Worm (Caenorhabditis elegans): ENCODE data around the gene col-177.

Gene col-177

ce11 chrX:11034430-11035117 is 32.9 kb upstream of the col-177 start:
- TF ChIP-seq mep-1 (tag; optimal IDR thresholded peaks at IDR 0.05) (peak; percentile 12), ceh-82 (tag; optimal IDR thresholded peaks at IDR 0.05) (peak in 2 of 3 experiments; percentile 40 to 48), vab-15 (tag; optimal IDR thresholded peaks at IDR 0.05) (no peak), nhr-19 (GFP tag; conservative IDR thresholded peaks at IDR 0.05) (no peak), ztf-11 (tag; optimal IDR thresholded peaks at IDR 0.05) (no peak), unc-86 (tag; optimal IDR thresholded peaks at IDR 0.05) (peak; percentile 19), swsn-7 (tag; optimal IDR thresholded peaks at IDR 0.05) (peak; percentile 40), nhr-47 (tag; optimal IDR thresholded peaks at IDR 0.05) (peak; percentile 40), nhr-20 (tag; optimal IDR thresholded peaks at IDR 0.05) (peak; percentile 4), elt-2 (tag; optimal IDR thresholded peaks at IDR 0.05) (peak; percentile 17), nhr-77 (tag; optimal IDR thresholded peaks at IDR 0.05) (no peak), ceh-63 (GFP tag; optimal IDR thresholded peaks at IDR 0.05) (no peak), lsy-2 (tag; optimal IDR thresholded peaks at IDR 0.05) (peak in 1 of 2 experiments; percentile 19), tbx-2 (tag; optimal IDR thresholded peaks at IDR 0.05) (peak; percentile 40), dsc-1 (tag; optimal IDR thresholded peaks at IDR 0.05) (peak; percentile 6), fkh-10 (GFP tag; optimal IDR thresholded peaks at IDR 0.05) (peak; percentile 72), irx-1 (tag; optimal IDR thresholded peaks at IDR 0.05) (no peak), rnt-1 (tag; optimal IDR thresholded peaks at IDR 0.05) (peak; percentile 18), snu-23 (GFP tag; optimal IDR thresholded peaks at IDR 0.05) (peak; percentile 44), lin-15B (tag; optimal IDR thresholded peaks at IDR 0.05) (no peak), ceh-8 (GFP tag; optimal IDR thresholded peaks at IDR 0.05) (no peak), nhr-90 (tag; optimal IDR thresholded peaks at IDR 0.05; ENCODE audit: poor library complexity) (no peak), fkh-8 (tag; optimal IDR thresholded peaks at IDR 0.05) (peak; percentile 27), nhr-71 (tag; optimal IDR thresholded peaks at IDR 0.05) (peak; percentile 35), lin-35 (GFP tag; optimal IDR thresholded peaks at IDR 0.05) (peak in 1 of 2 experiments; percentile 7), jun-1 (tag; optimal IDR thresholded peaks at IDR 0.05) (no peak), ceh-88 (GFP tag; IDR thresholded peaks at IDR 0.05) (no peak), lin-14 (GFP tag; optimal IDR thresholded peaks at IDR 0.05) (peak; percentile 83)

ce11 chrX:11033952-11034287 is 32.3 kb upstream of the col-177 start:
- TF ChIP-seq dsc-1 (tag; optimal IDR thresholded peaks at IDR 0.05) (peak; percentile 63), lin-39 (tag; optimal IDR thresholded peaks at IDR 0.05) (no peak)

- no peak for TF ChIP-seq efl-1 (optimal IDR thresholded peaks at IDR 0.05)
- peak in 1 of 2 experiments; percentile 54 for TF ChIP-seq efl-1 (GFP tag; optimal IDR thresholded peaks at IDR 0.05 in 1 of 2)
- peak; percentile 91 for TF ChIP-seq blmp-1 (tag; optimal IDR thresholded peaks at IDR 0.05)
- peak; percentile 32 for TF ChIP-seq lin-14 (GFP tag; optimal IDR thresholded peaks at IDR 0.05)
- TF ChIP-seq nhr-85 (tag): peak; percentile 76
- no peak for TF ChIP-seq irx-1 (tag; optimal IDR thresholded peaks at IDR 0.05)
Measured at ce11 chrX:11033128-11033951, 31.7 kb upstream of the col-177 start.

- TF ChIP-seq rnt-1 (tag; optimal IDR thresholded peaks at IDR 0.05) (peak; percentile 30), nhr-85 (tag) (peak; percentile 32), elt-3 (tag; optimal IDR thresholded peaks at IDR 0.05) (peak in 4 of 6 experiments; percentile 85 to 91 (median 90)), dsc-1 (tag; optimal IDR thresholded peaks at IDR 0.05) (peak; percentile 24), pax-3 (tag; optimal IDR thresholded peaks at IDR 0.05) (no peak)
Measured at ce11 chrX:11032412-11032811, 30.8 kb upstream of the col-177 start.
